Worm (Caenorhabditis elegans) whole organism, L1 larva: ENCODE results near the gene srh-130.

ENCODE experiments used
- elt-2 ChIP-seq: sonication (generic microtip); optimal IDR thresholded peaks from 2 replicates; lab custom pipeline; 2016; ENCODE audit warnings: missing genetic modification characterization, mild to moderate bottlenecking, inconsistent platforms, missing compliant biosample characterization, missing genetic modification reagents
- hlh-4 ChIP-seq: sonication (generic microtip); optimal IDR thresholded peaks from 2 replicates; lab custom pipeline; 2016; ENCODE audit warnings: mild to moderate bottlenecking, missing genetic modification characterization, missing compliant biosample characterization
- lsy-2 ChIP-seq, 2 experiments: fragments of 150-350 bp; optimal IDR thresholded peaks; 2 replicates each; lab custom pipeline; 2014; ENCODE audit warnings: missing biosample characterization in 2 of 2, missing genetic modification characterization in 2 of 2
- mep-1 ChIP-seq: fragments of 150-350 bp; optimal IDR thresholded peaks from 2 replicates; lab custom pipeline; 2014; ENCODE audit warnings: missing biosample characterization, missing genetic modification characterization
- nhr-11 ChIP-seq: fragments of 150-350 bp; optimal IDR thresholded peaks from 2 replicates; lab custom pipeline; 2014; ENCODE audit warnings: missing biosample characterization, missing genetic modification characterization
- nhr-76 ChIP-seq: sonication (generic microtip); optimal IDR thresholded peaks from 2 replicates; lab custom pipeline; 2017; ENCODE audit warnings: missing biosample characterization, missing genetic modification characterization
- nhr-77 ChIP-seq: fragments of 150-350 bp; optimal IDR thresholded peaks from 2 replicates; lab custom pipeline; 2014; ENCODE audit warnings: missing biosample characterization, missing genetic modification characterization
- nhr-90 ChIP-seq: sonication (generic microtip); optimal IDR thresholded peaks from 2 replicates; lab custom pipeline; 2016; ENCODE audit warnings: mild to moderate bottlenecking, missing genetic modification characterization, missing compliant biosample characterization; ENCODE audit not compliant: poor library complexity
- pag-3 ChIP-seq: sonication (generic microtip); optimal IDR thresholded peaks from 2 replicates; lab custom pipeline; 2017; ENCODE audit warnings: missing genetic modification characterization, mild to moderate bottlenecking, missing compliant biosample characterization, antibody characterized with exemption, borderline replicate concordance; ENCODE audit not compliant: insufficient read depth

DNA sequence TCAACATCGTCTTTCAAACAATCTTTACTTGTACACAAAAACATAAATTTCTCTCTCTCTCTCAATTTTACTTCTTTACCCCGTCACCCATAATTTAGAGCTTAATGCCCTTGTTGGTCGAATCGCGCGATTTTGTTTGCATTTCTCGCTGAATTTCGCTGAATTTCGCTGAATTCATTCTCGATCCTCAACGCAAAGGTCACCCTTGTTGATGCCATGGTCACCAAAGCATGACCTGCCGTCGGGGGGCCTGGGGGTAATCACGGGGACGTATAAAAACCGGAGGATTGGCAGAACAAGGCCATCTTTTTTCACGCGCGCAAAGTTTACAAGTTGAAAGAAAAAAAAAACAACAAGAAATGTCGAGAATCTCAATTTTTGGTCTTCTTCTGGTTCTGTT lies 21.0 kb upstream of the srh-130 start, which contains the start of gene F14F9.8:
- no peak for TF ChIP-seq nhr-90 (tag; lab: Kevin White, UChicago)
- TF ChIP-seq nhr-76: no peak
- TF ChIP-seq nhr-11: no peak
- TF ChIP-seq hlh-4 (tag; lab: Kevin White, UChicago): no peak
- TF ChIP-seq mep-1: no peak
- TF ChIP-seq elt-2 (tag; lab: Kevin White, UChicago): no peak
- no peak for TF ChIP-seq nhr-77 (tag; lab: Kevin White, UChicago)
- no peak for TF ChIP-seq pag-3
- no peak for TF ChIP-seq lsy-2 (tag; optimal IDR thresholded peaks at IDR 0.05; lab: Kevin White, UChicago)
